Worm (Caenorhabditis elegans) whole organism, early embryonic: ENCODE measurements around the gene gipc-1.

Experiments
- B0310.2 ChIP-seq: sonication (generic microtip); optimal IDR thresholded peaks from 2 replicates; lab custom pipeline; 2016; ENCODE audit warnings: mild to moderate bottlenecking, missing genetic modification characterization, missing compliant biosample characterization
- F13C5.2 ChIP-seq: sonication (generic microtip); optimal IDR thresholded peaks from 2 replicates; lab custom pipeline; 2017; ENCODE audit warnings: mild to moderate bottlenecking, missing genetic modification characterization, inconsistent platforms, missing compliant biosample characterization
- aly-1 ChIP-seq: sonication (generic microtip); optimal IDR thresholded peaks from 2 replicates; lab custom pipeline; 2016; ENCODE audit warnings: missing genetic modification characterization, missing compliant biosample characterization
- ama-1 ChIP-seq: fragments of 150-350 bp; optimal IDR thresholded peaks from 2 replicates; lab custom pipeline; 2014
- ceh-13 ChIP-seq: fragments of 200-800 bp; sonication (Bioruptor generic); optimal IDR thresholded peaks from 2 replicates; lab custom pipeline; 2018; ENCODE audit warnings: mild to moderate bottlenecking, missing genetic modification characterization, missing compliant biosample characterization
- ceh-36 ChIP-seq: sonication (generic microtip); optimal IDR thresholded peaks from 2 replicates; lab custom pipeline; 2016; ENCODE audit warnings: missing genetic modification characterization, inconsistent platforms, missing compliant biosample characterization
- ets-7 ChIP-seq: sonication (generic microtip); optimal IDR thresholded peaks from 2 replicates; lab custom pipeline; 2016; ENCODE audit warnings: missing genotype, missing genetic modification characterization, missing compliant biosample characterization
- flt-1 ChIP-seq: fragments of 200-800 bp; sonication (Bioruptor generic); IDR thresholded peaks from 2 replicates; pipeline ENCODE4 v1.3.6; 2022; ENCODE audit warnings: missing genetic modification characterization, missing compliant biosample characterization
- hmbx-1 ChIP-seq: sonication (generic microtip); optimal IDR thresholded peaks from 2 replicates; lab custom pipeline; 2016; ENCODE audit warnings: mild to moderate bottlenecking, missing genetic modification characterization, missing compliant biosample characterization
- hmg-4 ChIP-seq: fragments of 200-800 bp; sonication (Bioruptor generic); optimal IDR thresholded peaks from 2 replicates; lab custom pipeline; 2018; ENCODE audit warnings: mild to moderate bottlenecking, missing genetic modification characterization, missing compliant biosample characterization
- hnd-1 ChIP-seq: sonication (generic microtip); optimal IDR thresholded peaks from 2 replicates; lab custom pipeline; 2016; ENCODE audit warnings: missing genetic modification characterization, missing compliant biosample characterization
- pes-1 ChIP-seq: fragments of 200-800 bp; sonication (Bioruptor generic); IDR thresholded peaks from 2 replicates; pipeline ENCODE4 v1.3.6; 2022; ENCODE audit warnings: missing genetic modification reagents, missing genetic modification characterization, missing compliant biosample characterization
- scrt-1 ChIP-seq: fragments of 200-800 bp; sonication (Bioruptor generic); IDR thresholded peaks from 2 replicates; pipeline ENCODE4 v1.3.6; 2022; ENCODE audit warnings: missing genetic modification characterization, missing compliant biosample characterization
- sea-1 ChIP-seq: fragments of 200-800 bp; sonication (Bioruptor generic); conservative IDR thresholded peaks from 2 replicates; pipeline ENCODE4 v1.3.6; 2022; ENCODE audit warnings: missing genetic modification characterization, missing compliant biosample characterization
- tbx-11 ChIP-seq: fragments of 200-800 bp; sonication (Bioruptor generic); IDR thresholded peaks from 2 replicates; pipeline ENCODE4 v1.3.6; 2022; ENCODE audit warnings: missing genetic modification characterization, missing compliant biosample characterization
- tbx-37 ChIP-seq: fragments of 200-800 bp; sonication (Bioruptor generic); conservative IDR thresholded peaks from 2 replicates; pipeline ENCODE4 v1.3.6; 2022; ENCODE audit warnings: missing genetic modification reagents, missing genetic modification characterization, missing compliant biosample characterization
- tra-4 ChIP-seq: sonication (generic microtip); optimal IDR thresholded peaks from 2 replicates; lab custom pipeline; 2017; ENCODE audit warnings: missing genetic modification characterization, missing compliant biosample characterization

gipc-1 gene

ce11 chrIII:4905405-4905804 lies 34.8 kb downstream of the gipc-1 start, which contains the start of gene F26F4.8:
TSS of gene F26F4.8 (minus strand) at chrIII:4905473.
- TF ChIP-seq hnd-1 (tag; lab: Kevin White, UChicago), result no peak
- TF ChIP-seq hmg-4 (GFP tag; lab: Kevin White, UChicago), result peak; percentile 25
- no peak for TF ChIP-seq ceh-36 (tag; lab: Kevin White, UChicago)
- TF ChIP-seq aly-1, result no peak
- 0 out of 2 replicates have a peak, but pooled peaks have one; percentile 40 for TF ChIP-seq pes-1 (GFP tag; lab: Robert Waterston, UW)
- TF ChIP-seq tbx-37, result 0 out of 2 replicates have a peak, but pooled peaks have one; percentile 12
- TF ChIP-seq tra-4 (tag; lab: Kevin White, UChicago), result no peak
- no peak for TF ChIP-seq sea-1 (GFP tag; lab: Robert Waterston, UW)
- TF ChIP-seq flt-1, result no peak
- no peak for TF ChIP-seq hmbx-1 (tag; lab: Kevin White, UChicago)
- no peak for TF ChIP-seq F13C5.2 (tag; lab: Kevin White, UChicago)
- TF ChIP-seq ets-7 (tag; lab: Kevin White, UChicago), result peak; percentile 41
- TF ChIP-seq ama-1 (lab: Kevin White, UChicago), result no peak
- TF ChIP-seq tbx-11 (GFP tag; lab: Robert Waterston, UW), result no peak
- TF ChIP-seq ceh-13, result peak; percentile 18
- no peak for TF ChIP-seq scrt-1 (GFP tag; lab: Robert Waterston, UW)
- TF ChIP-seq B0310.2, result no peak

ce11 chrIII:4906365-4906764 lies 35.8 kb downstream of the gipc-1 start:
- TF ChIP-seq F13C5.2 (tag; lab: Kevin White, UChicago) (no peak), ceh-36 (tag; lab: Kevin White, UChicago) (no peak), tra-4 (tag; lab: Kevin White, UChicago) (no peak), ama-1 (lab: Kevin White, UChicago) (no peak), tbx-37 (no peak), hnd-1 (tag; lab: Kevin White, UChicago) (no peak), sea-1 (GFP tag; lab: Robert Waterston, UW) (no peak)

ce11 chrIII:4906896-4907295 lies 36.3 kb downstream of the gipc-1 start, which contains the start of gene rom-1:
TSS of gene rom-1 (plus strand) at chrIII:4907196.
- no peak for TF ChIP-seq ceh-13
- TF ChIP-seq pes-1 (GFP tag; lab: Robert Waterston, UW), result no peak

- TF ChIP-seq ets-7 (tag; lab: Kevin White, UChicago) (no peak), aly-1 (no peak), tra-4 (tag; lab: Kevin White, UChicago) (no peak), scrt-1 (GFP tag; lab: Robert Waterston, UW) (no peak), tbx-37 (no peak)
Measured at ce11 chrIII:4909938-4910337, 39.4 kb downstream of the gipc-1 start, which contains the start of gene F26F4.12. TSS of gene F26F4.12 (minus strand) at chrIII:4910038.

ce11 chrIII:4910956-4911355 lies 40.4 kb downstream of the gipc-1 start, which contains the start of gene F26F4.2:
TSS of gene F26F4.2 (plus strand) at chrIII:4911256.
- TF ChIP-seq aly-1 (no peak), hmbx-1 (tag; lab: Kevin White, UChicago) (no peak), hnd-1 (tag; lab: Kevin White, UChicago) (no peak), ets-7 (tag; lab: Kevin White, UChicago) (no peak)

- TF ChIP-seq tbx-37 (0 out of 2 replicates have a peak, but pooled peaks have one; percentile 25), sea-1 (GFP tag; lab: Robert Waterston, UW) (no peak)
Measured at ce11 chrIII:4912317-4912716, 41.7 kb downstream of the gipc-1 start, which contains the start of the genes F26F4.9 and cee-1. TSS of gene F26F4.9 (minus strand) at chrIII:4912521. TSS of gene cee-1 (plus strand) at chrIII:4912699.

ce11 chrIII:4913736-4914135 lies 43.2 kb downstream of the gipc-1 start:
- TF ChIP-seq F13C5.2 (tag; lab: Kevin White, UChicago), result no peak
- TF ChIP-seq ama-1 (lab: Kevin White, UChicago), result no peak
- TF ChIP-seq flt-1, result no peak
- no peak for TF ChIP-seq ceh-36 (tag; lab: Kevin White, UChicago)
- TF ChIP-seq pes-1 (GFP tag; lab: Robert Waterston, UW), result no peak
- TF ChIP-seq tbx-11 (GFP tag; lab: Robert Waterston, UW), result no peak
- no peak for TF ChIP-seq tbx-37
- TF ChIP-seq sea-1 (GFP tag; lab: Robert Waterston, UW), result no peak
- no peak for TF ChIP-seq ceh-13
- no peak for TF ChIP-seq scrt-1 (GFP tag; lab: Robert Waterston, UW)
- TF ChIP-seq aly-1, result no peak
- no peak for TF ChIP-seq ets-7 (tag; lab: Kevin White, UChicago)
- no peak for TF ChIP-seq hnd-1 (tag; lab: Kevin White, UChicago)
- no peak for TF ChIP-seq B0310.2
- no peak for TF ChIP-seq hmg-4 (GFP tag; lab: Kevin White, UChicago)
- no peak for TF ChIP-seq tra-4 (tag; lab: Kevin White, UChicago)
- no peak for TF ChIP-seq hmbx-1 (tag; lab: Kevin White, UChicago)

ce11 chrIII:4917077-4917476 lies 46.5 kb downstream of the gipc-1 start, which contains the start of gene rars-1:
TSS of gene rars-1 (minus strand) at chrIII:4917177.
- TF ChIP-seq aly-1 (no peak), tbx-11 (GFP tag; lab: Robert Waterston, UW) (no peak)
